Worm (Caenorhabditis elegans) whole organism, L1 larva: ENCODE data around the gene lgc-48.

ENCODE experiments used
- C04F5.9 ChIP-seq: sonication (generic microtip); optimal IDR thresholded peaks from 2 replicates; lab custom pipeline; 2016; ENCODE audit warnings: missing genetic modification characterization, missing compliant biosample characterization
- C16A3.4 ChIP-seq: fragments of 150-350 bp; optimal IDR thresholded peaks from 2 replicates; lab custom pipeline; 2014; ENCODE audit warnings: missing biosample characterization, missing genetic modification characterization
- F16B12.6 ChIP-seq: fragments of 150-350 bp; optimal IDR thresholded peaks from 2 replicates; lab custom pipeline; 2014; ENCODE audit warnings: missing biosample characterization, missing genetic modification characterization
- Y116A8C.19 ChIP-seq: sonication (generic microtip); optimal IDR thresholded peaks from 2 replicates; lab custom pipeline; 2016; ENCODE audit warnings: missing compliant biosample characterization, missing genetic modification characterization, borderline replicate concordance
- aha-1 ChIP-seq: fragments of 150-350 bp; optimal IDR thresholded peaks from 2 replicates; lab custom pipeline; 2014; ENCODE audit warnings: missing biosample characterization, missing genetic modification characterization
- alr-1 ChIP-seq: fragments of 200-800 bp; sonication (Bioruptor generic); optimal IDR thresholded peaks from 2 replicates; lab custom pipeline; 2018; ENCODE audit warnings: borderline replicate concordance, mild to moderate bottlenecking, missing genetic modification characterization, missing compliant biosample characterization
- aly-2 ChIP-seq: fragments of 150-350 bp; optimal IDR thresholded peaks from 2 replicates; lab custom pipeline; 2014; ENCODE audit warnings: missing biosample characterization, missing genetic modification characterization
- blmp-1 ChIP-seq: fragments of 150-350 bp; optimal IDR thresholded peaks from 2 replicates; lab custom pipeline; 2014; ENCODE audit warnings: missing biosample characterization, missing genetic modification characterization
- ceh-63 ChIP-seq: fragments of 200-800 bp; sonication (Bioruptor generic); optimal IDR thresholded peaks from 2 replicates; lab custom pipeline; 2018; ENCODE audit warnings: mild to moderate bottlenecking, missing genetic modification characterization, missing compliant biosample characterization
- ceh-8 ChIP-seq: fragments of 200-800 bp; sonication (Bioruptor generic); optimal IDR thresholded peaks from 2 replicates; lab custom pipeline; 2018; ENCODE audit warnings: mild to moderate bottlenecking, missing genetic modification characterization, moderate library complexity, missing compliant biosample characterization
- ceh-82 ChIP-seq, 3 experiments: fragments of 150-350 bp in 1 of 3; sonication (generic microtip) in 2 of 3; optimal IDR thresholded peaks; 2 replicates each; lab custom pipeline; 2014 to 2017; ENCODE audit warnings: missing biosample characterization in 3 of 3, missing genetic modification characterization in 3 of 3
- dpl-1 ChIP-seq, 3 experiments: fragments of 150-350 bp in 2 of 3; sonication (generic microtip) in 1 of 3; optimal IDR thresholded peaks; 2 replicates each; lab custom pipeline; 2014 to 2017; ENCODE audit warnings: missing biosample characterization in 3 of 3, missing genetic modification characterization in 3 of 3, missing genetic modification reagents in 3 of 3
- dsc-1 ChIP-seq: sonication (generic microtip); optimal IDR thresholded peaks from 2 replicates; lab custom pipeline; 2016; ENCODE audit warnings: mild to moderate bottlenecking, missing genetic modification characterization, missing compliant biosample characterization
- efl-1 ChIP-seq, 4 experiments: fragments of 150-350 bp; optimal IDR thresholded peaks in 3 of 4; peaks in 1 of 4; 1 replicate in 1 of 4; 2 replicates in 3 of 4; lab custom pipeline; 2014; ENCODE audit warnings: missing biosample characterization in 2 of 4, missing genetic modification characterization in 2 of 4, missing genetic modification reagents in 2 of 4
- egl-13 ChIP-seq: sonication (generic microtip); optimal IDR thresholded peaks from 2 replicates; lab custom pipeline; 2016; ENCODE audit warnings: missing genotype, missing genetic modification reagents, missing genetic modification characterization, missing compliant biosample characterization
- elt-2 ChIP-seq: sonication (generic microtip); optimal IDR thresholded peaks from 2 replicates; lab custom pipeline; 2016; ENCODE audit warnings: missing genetic modification characterization, mild to moderate bottlenecking, inconsistent platforms, missing compliant biosample characterization, missing genetic modification reagents
- elt-3 ChIP-seq, 6 experiments: fragments of 150-350 bp in 1 of 6; sonication (generic microtip); optimal IDR thresholded peaks; 2 replicates each; lab custom pipeline; 2017 to 2018; ENCODE audit warnings: missing biosample characterization in 6 of 6, missing genetic modification characterization in 6 of 6, inconsistent platforms in 1 of 6
- ets-5 ChIP-seq: fragments of 200-800 bp; sonication (Bioruptor generic); IDR thresholded peaks from 2 replicates; pipeline ENCODE4 v1.3.6; 2022; ENCODE audit warnings: missing genetic modification characterization, missing compliant biosample characterization
- fkh-8 ChIP-seq: sonication (generic microtip); optimal IDR thresholded peaks from 2 replicates; lab custom pipeline; 2016; ENCODE audit warnings: mild to moderate bottlenecking, missing genetic modification characterization, missing compliant biosample characterization
- fos-1 ChIP-seq: fragments of 150-350 bp; optimal IDR thresholded peaks from 2 replicates; lab custom pipeline; 2014; ENCODE audit warnings: missing biosample characterization, missing genetic modification characterization
- hlh-17 ChIP-seq: fragments of 200-800 bp; sonication (Bioruptor generic); optimal IDR thresholded peaks from 2 replicates; lab custom pipeline; 2018; ENCODE audit warnings: missing genetic modification characterization, mild to moderate bottlenecking, missing compliant biosample characterization, moderate library complexity, borderline replicate concordance
- isw-1 ChIP-seq: fragments of 200-800 bp; sonication (Bioruptor generic); IDR thresholded peaks from 2 replicates; pipeline ENCODE4 v1.3.6; 2022; ENCODE audit warnings: missing genetic modification characterization, missing compliant biosample characterization
- lin-14 ChIP-seq: fragments of 200-800 bp; sonication (Bioruptor generic); optimal IDR thresholded peaks from 2 replicates; lab custom pipeline; 2018; ENCODE audit warnings: mild to moderate bottlenecking, missing genetic modification characterization, moderate library complexity, missing compliant biosample characterization
- lin-35 ChIP-seq, 2 experiments: fragments of 150-350 bp; optimal IDR thresholded peaks; 2 replicates each; lab custom pipeline; 2014; ENCODE audit warnings: missing biosample characterization in 2 of 2, missing genetic modification characterization in 2 of 2, missing genetic modification reagents in 2 of 2
- lin-39 ChIP-seq: fragments of 150-350 bp; optimal IDR thresholded peaks from 2 replicates; lab custom pipeline; 2014; ENCODE audit warnings: missing biosample characterization, missing genetic modification reagents, missing genetic modification characterization
- lsy-2 ChIP-seq, 2 experiments: fragments of 150-350 bp; optimal IDR thresholded peaks; 2 replicates each; lab custom pipeline; 2014; ENCODE audit warnings: missing biosample characterization in 2 of 2, missing genetic modification characterization in 2 of 2
- mab-9 ChIP-seq: fragments of 200-800 bp; sonication (Bioruptor generic); IDR thresholded peaks from 2 replicates; pipeline ENCODE4 v1.3.6; 2022; ENCODE audit warnings: missing genetic modification reagents, missing genetic modification characterization, missing compliant biosample characterization
- nhr-11 ChIP-seq: fragments of 150-350 bp; optimal IDR thresholded peaks from 2 replicates; lab custom pipeline; 2014; ENCODE audit warnings: missing biosample characterization, missing genetic modification characterization
- nhr-20 ChIP-seq: sonication (generic microtip); optimal IDR thresholded peaks from 2 replicates; lab custom pipeline; 2016; ENCODE audit warnings: mild to moderate bottlenecking, missing genetic modification characterization, missing compliant biosample characterization
- nhr-71 ChIP-seq: sonication (generic microtip); optimal IDR thresholded peaks from 2 replicates; lab custom pipeline; 2016; ENCODE audit warnings: mild to moderate bottlenecking, missing genetic modification characterization, moderate library complexity, missing compliant biosample characterization
- nhr-76 ChIP-seq: sonication (generic microtip); optimal IDR thresholded peaks from 2 replicates; lab custom pipeline; 2017; ENCODE audit warnings: missing biosample characterization, missing genetic modification characterization
- nhr-84 ChIP-seq: sonication (generic microtip); optimal IDR thresholded peaks from 2 replicates; lab custom pipeline; 2017; ENCODE audit warnings: missing biosample characterization, missing genetic modification characterization
- pag-3 ChIP-seq: sonication (generic microtip); optimal IDR thresholded peaks from 2 replicates; lab custom pipeline; 2017; ENCODE audit warnings: missing genetic modification characterization, mild to moderate bottlenecking, missing compliant biosample characterization, antibody characterized with exemption, borderline replicate concordance; ENCODE audit not compliant: insufficient read depth
- pax-3 ChIP-seq: fragments of 200-800 bp; sonication (Bioruptor generic); optimal IDR thresholded peaks from 2 replicates; lab custom pipeline; 2018; ENCODE audit warnings: mild to moderate bottlenecking, missing genetic modification characterization, moderate library complexity, missing compliant biosample characterization
- rnt-1 ChIP-seq: sonication (generic microtip); optimal IDR thresholded peaks from 2 replicates; lab custom pipeline; 2016; ENCODE audit warnings: mild to moderate bottlenecking, missing genetic modification characterization, moderate library complexity, missing compliant biosample characterization
- snu-23 ChIP-seq: sonication (generic microtip); optimal IDR thresholded peaks from 2 replicates; lab custom pipeline; 2016; ENCODE audit warnings: missing genetic modification characterization, missing compliant biosample characterization
- sox-4 ChIP-seq: sonication (generic microtip); optimal IDR thresholded peaks from 2 replicates; lab custom pipeline; 2016; ENCODE audit warnings: missing genetic modification characterization, missing compliant biosample characterization
- sup-37 ChIP-seq: fragments of 200-800 bp; sonication (Bioruptor generic); optimal IDR thresholded peaks from 2 replicates; lab custom pipeline; 2018; ENCODE audit warnings: mild to moderate bottlenecking, missing genetic modification characterization, missing compliant biosample characterization
- tbx-2 ChIP-seq: sonication (generic microtip); optimal IDR thresholded peaks from 2 replicates; lab custom pipeline; 2016; ENCODE audit warnings: missing genetic modification characterization, missing compliant biosample characterization
- unc-30 ChIP-seq: sonication (generic microtip); optimal IDR thresholded peaks from 2 replicates; lab custom pipeline; 2017; ENCODE audit warnings: missing biosample characterization, missing genetic modification characterization
- unc-62 ChIP-seq: fragments of 150-350 bp; optimal IDR thresholded peaks from 2 replicates; lab custom pipeline; 2014; ENCODE audit warnings: missing biosample characterization, missing genetic modification reagents, missing genetic modification characterization
- vab-15 ChIP-seq: sonication (generic microtip); optimal IDR thresholded peaks from 2 replicates; lab custom pipeline; 2017; ENCODE audit warnings: missing genotype, mild to moderate bottlenecking, missing genetic modification characterization, missing compliant biosample characterization
- xbp-1 ChIP-seq: sonication (generic microtip); optimal IDR thresholded peaks from 2 replicates; lab custom pipeline; 2016; ENCODE audit warnings: missing genetic modification characterization, missing compliant biosample characterization
- zag-1 ChIP-seq: fragments of 150-350 bp; optimal IDR thresholded peaks from 2 replicates; lab custom pipeline; 2014; ENCODE audit warnings: missing biosample characterization, missing genetic modification characterization
- ztf-11 ChIP-seq, 2 experiments: sonication (generic microtip); optimal IDR thresholded peaks; 2 replicates each; lab custom pipeline; 2016 to 2017; ENCODE audit warnings: missing genetic modification characterization in 2 of 2, missing biosample characterization in 1 of 2, missing compliant biosample characterization in 1 of 2

Gene lgc-48

DNA sequence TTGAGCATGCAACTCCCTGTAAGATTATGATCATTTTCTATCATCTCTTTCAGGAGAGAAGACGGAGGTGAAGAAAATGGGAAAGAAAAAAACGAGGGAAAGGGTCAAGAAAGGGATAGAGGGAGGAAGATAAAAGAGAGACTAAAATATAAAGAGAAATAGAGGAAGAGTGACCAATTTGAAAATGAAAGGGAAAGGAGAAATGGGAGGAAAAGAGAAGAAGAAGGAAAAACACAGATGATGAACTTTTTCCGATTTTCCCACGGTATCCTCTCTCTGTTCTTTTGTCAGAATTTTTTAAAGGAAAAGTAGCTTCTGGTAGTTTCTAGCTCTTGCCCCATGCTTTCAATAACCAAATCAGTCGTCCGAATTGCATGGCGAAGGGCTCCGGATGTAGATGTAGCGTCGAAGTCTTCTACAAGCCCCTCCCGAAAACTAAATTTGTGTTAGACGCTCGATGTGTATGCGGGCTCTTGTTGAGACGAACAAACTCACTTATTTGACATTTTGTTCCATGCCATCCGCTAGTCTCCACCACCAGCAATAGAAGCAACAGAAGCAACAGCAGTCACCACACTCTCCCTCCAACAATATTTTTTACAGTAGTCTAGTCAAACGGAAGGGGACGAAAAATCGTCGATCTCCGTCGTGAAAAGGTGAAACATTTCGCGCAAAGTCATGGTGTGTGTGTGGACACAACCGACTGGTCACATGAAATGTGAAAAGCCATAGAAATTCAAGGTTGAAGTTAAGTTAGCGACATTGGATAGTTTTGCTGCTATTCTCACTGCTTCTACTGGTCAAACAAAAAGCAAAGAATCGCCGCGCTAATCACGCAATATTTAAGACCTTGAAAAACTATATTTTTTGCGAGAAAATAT, 51.6 kb downstream of the lgc-48 start, which contains the start of gene somi-1 (continued):
- TF ChIP-seq fos-1 (tag; lab: Kevin White, UChicago) (no peak), ztf-11 (tag; optimal IDR thresholded peaks at IDR 0.05; lab: Kevin White, UChicago) (no peak), ceh-63 (no peak), nhr-71 (tag; lab: Kevin White, UChicago) (peak; percentile 38), F16B12.6 (tag; lab: Kevin White, UChicago) (no peak), alr-1 (tag; lab: Kevin White, UChicago) (no peak), snu-23 (GFP tag; lab: Kevin White, UChicago) (peak; percentile 11), egl-13 (tag; lab: Kevin White, UChicago) (no peak), C04F5.9 (tag; lab: Kevin White, UChicago) (no peak), xbp-1 (no peak), nhr-11 (tag; lab: Kevin White, UChicago) (no peak), blmp-1 (tag; lab: Kevin White, UChicago) (peak; percentile 94), pax-3 (tag; lab: Kevin White, UChicago) (no peak), dsc-1 (no peak), lsy-2 (tag; optimal IDR thresholded peaks at IDR 0.05; lab: Kevin White, UChicago) (peak in 1 of 2 experiments; percentile 16), isw-1 (GFP tag; lab: Robert Waterston, UW) (no peak), elt-2 (no peak), nhr-20 (tag; lab: Kevin White, UChicago) (peak; percentile 45), unc-62 (no peak), tbx-2 (tag; lab: Kevin White, UChicago) (no peak), mab-9 (GFP tag; lab: Robert Waterston, UW) (no peak), C16A3.4 (tag; lab: Kevin White, UChicago) (no peak), ceh-82 (tag; optimal IDR thresholded peaks at IDR 0.05; lab: Kevin White, UChicago) (no peak), efl-1 (optimal IDR thresholded peaks at IDR 0.05; lab: Kevin White, UChicago) (no peak), efl-1 (GFP tag; optimal IDR thresholded peaks at IDR 0.05 in 1 of 2; lab: Kevin White, UChicago) (peak in 1 of 2 experiments; percentile 71), sox-4 (tag; lab: Kevin White, UChicago) (no peak), hlh-17 (GFP tag; lab: Kevin White, UChicago) (no peak), vab-15 (tag; lab: Kevin White, UChicago) (no peak), nhr-84 (tag; lab: Kevin White, UChicago) (no peak), fkh-8 (no peak), pag-3 (tag; lab: Kevin White, UChicago) (no peak), nhr-76 (tag; lab: Kevin White, UChicago) (no peak), zag-1 (no peak), Y116A8C.19 (tag; lab: Kevin White, UChicago) (no peak), lin-35 (GFP tag; optimal IDR thresholded peaks at IDR 0.05; lab: Kevin White, UChicago) (peak in 1 of 2 experiments; percentile 1), unc-30 (tag; lab: Kevin White, UChicago) (no peak), ceh-8 (GFP tag; lab: Kevin White, UChicago) (no peak), elt-3 (tag; optimal IDR thresholded peaks at IDR 0.05; lab: Kevin White, UChicago) (peak in 1 of 6 experiments; percentile 28), sup-37 (no peak), aly-2 (tag; lab: Kevin White, UChicago) (no peak), lin-39 (tag; lab: Kevin White, UChicago) (no peak), lin-14 (peak; percentile 53), dpl-1 (GFP tag; optimal IDR thresholded peaks at IDR 0.05; lab: Kevin White, UChicago) (no peak), rnt-1 (tag; lab: Kevin White, UChicago) (peak; percentile 1), ets-5 (GFP tag; lab: Robert Waterston, UW) (no peak), aha-1 (tag; lab: Kevin White, UChicago) (no peak)
